Fruit fly (Drosophila melanogaster) whole organism, wandering third instar larva: ENCODE results near the gene Snm1.

Source experiments
- Abd-B ChIP-seq: fragments of >200 bp; optimal IDR thresholded peaks from 2 replicates; lab custom pipeline; 2017; ENCODE audit warnings: missing biosample characterization, missing genetic modification characterization
- CG32264 ChIP-seq: fragments of 200-800 bp; sonication (Bioruptor generic); optimal IDR thresholded peaks from 2 replicates; lab custom pipeline; 2016; ENCODE audit warnings: missing biosample characterization, missing genetic modification characterization
- CG9705 ChIP-seq: fragments of 200-800 bp; sonication (Bioruptor generic); optimal IDR thresholded peaks from 2 replicates; lab custom pipeline; 2018; ENCODE audit warnings: missing biosample characterization, mild to moderate bottlenecking, missing genetic modification characterization
- CrebA ChIP-seq: fragments of 200-800 bp; sonication (Bioruptor generic); optimal IDR thresholded peaks from 2 replicates; lab custom pipeline; 2016; ENCODE audit warnings: missing biosample characterization, mild to moderate bottlenecking, missing genetic modification characterization, borderline replicate concordance
- Dif ChIP-seq: fragments of 200-275, 200-300 bp; sonication (Bioruptor generic); optimal IDR thresholded peaks from 2 replicates; lab custom pipeline; 2018; ENCODE audit warnings: missing biosample characterization, missing genetic modification characterization; ENCODE audit not compliant: partially characterized antibody
- GATAd ChIP-seq: sonication (Bioruptor generic); optimal IDR thresholded peaks from 2 replicates; lab custom pipeline; 2016; ENCODE audit warnings: missing biosample characterization, missing genetic modification characterization
- HLH106 ChIP-seq: fragments of 200-800 bp; optimal IDR thresholded peaks from 3 replicates; lab custom pipeline; 2019; ENCODE audit warnings: missing biosample characterization, mild to moderate bottlenecking, missing genetic modification characterization, moderate library complexity
- Hnf4 ChIP-seq: fragments of 200-800 bp; sonication (Bioruptor generic); optimal IDR thresholded peaks from 2 replicates; lab custom pipeline; 2016; ENCODE audit warnings: missing biosample characterization, mild to moderate bottlenecking, missing genetic modification characterization
- Hr78 ChIP-seq: fragments of >200 bp; optimal IDR thresholded peaks from 2 replicates; lab custom pipeline; 2017; ENCODE audit warnings: missing biosample characterization, missing genetic modification characterization
- Hr83 ChIP-seq: fragments of 200-300 bp; sonication (Bioruptor generic); optimal IDR thresholded peaks from 2 replicates; lab custom pipeline; 2016; ENCODE audit warnings: missing biosample characterization, mild to moderate bottlenecking, missing genetic modification characterization, moderate library complexity; ENCODE audit not compliant: poor library complexity, severe bottlenecking
- Jra ChIP-seq: sonication (Bioruptor generic); optimal IDR thresholded peaks from 2 replicates; lab custom pipeline; 2016; ENCODE audit warnings: missing biosample characterization, missing genetic modification characterization
- Myc ChIP-seq: fragments of >200 bp; optimal IDR thresholded peaks from 2 replicates; lab custom pipeline; 2017
- OdsH ChIP-seq: fragments of 200-800 bp; sonication (Bioruptor generic); optimal IDR thresholded peaks from 2 replicates; lab custom pipeline; 2016; ENCODE audit warnings: missing biosample characterization, mild to moderate bottlenecking, missing genetic modification characterization
- Rel ChIP-seq, 2 experiments: fragments of 200-800 bp; sonication (Bioruptor generic) in 1 of 2; optimal IDR thresholded peaks; 2 replicates in 1 of 2; 3 replicates in 1 of 2; lab custom pipeline; 2016 to 2019; ENCODE audit warnings: mild to moderate bottlenecking in 2 of 2, missing biosample characterization in 2 of 2, missing genetic modification characterization in 2 of 2, moderate library complexity in 1 of 2
- Sp1 ChIP-seq: fragments of 200-800 bp; sonication (Bioruptor generic); optimal IDR thresholded peaks from 3 replicates; lab custom pipeline; 2019; ENCODE audit warnings: missing biosample characterization, mild to moderate bottlenecking, missing genetic modification characterization, moderate library complexity
- br ChIP-seq: fragments of 200-800 bp; sonication (Bioruptor generic); optimal IDR thresholded peaks from 2 replicates; lab custom pipeline; 2016; ENCODE audit warnings: missing biosample characterization, missing genetic modification characterization
- brk ChIP-seq: fragments of 200-800 bp; sonication (Bioruptor generic); optimal IDR thresholded peaks from 2 replicates; lab custom pipeline; 2016; ENCODE audit warnings: missing biosample characterization, mild to moderate bottlenecking, missing genetic modification characterization
- dl ChIP-seq, 2 experiments: fragments of 175-275, 200-275 bp in 1 of 2; fragments of 200-275 bp in 1 of 2; sonication (Bioruptor generic); optimal IDR thresholded peaks; lab custom pipeline; 2018; ENCODE audit warnings: mild to moderate bottlenecking in 2 of 2, missing biosample characterization in 2 of 2, missing genetic modification characterization in 2 of 2, moderate library complexity in 2 of 2; ENCODE audit not compliant: partially characterized antibody in 2 of 2, insufficient read depth in 1 of 2
- dsf ChIP-seq: sonication (Bioruptor generic); optimal IDR thresholded peaks from 2 replicates; lab custom pipeline; 2016; ENCODE audit warnings: missing biosample characterization, missing genetic modification characterization, borderline replicate concordance
- ey ChIP-seq: fragments of 200-800 bp; sonication (Bioruptor generic); optimal IDR thresholded peaks from 2 replicates; lab custom pipeline; 2016; ENCODE audit warnings: missing biosample characterization, missing genetic modification characterization
- foxo ChIP-seq, 2 experiments: fragments of 200-800 bp; sonication (Bioruptor generic); optimal IDR thresholded peaks; 2 replicates in 1 of 2; 3 replicates in 1 of 2; lab custom pipeline; 2016 to 2017; ENCODE audit warnings: missing biosample characterization in 2 of 2, missing genetic modification characterization in 2 of 2
- fru ChIP-seq: fragments of 200-800 bp; sonication (Bioruptor generic); optimal IDR thresholded peaks from 3 replicates; lab custom pipeline; 2016; ENCODE audit warnings: missing biosample characterization, mild to moderate bottlenecking, missing genetic modification characterization
- h ChIP-seq: fragments of 200-800 bp; sonication (Bioruptor generic); optimal IDR thresholded peaks from 3 replicates; lab custom pipeline; 2016; ENCODE audit warnings: missing biosample characterization, mild to moderate bottlenecking, missing genetic modification characterization
- lola ChIP-seq: fragments of >200 bp; optimal IDR thresholded peaks from 2 replicates; lab custom pipeline; 2017; ENCODE audit warnings: missing biosample characterization, missing genetic modification characterization
- pan ChIP-seq: fragments of >200 bp; optimal IDR thresholded peaks from 2 replicates; lab custom pipeline; 2017
- psq ChIP-seq: fragments of 200-800 bp; sonication (Bioruptor generic); optimal IDR thresholded peaks from 3 replicates; lab custom pipeline; 2017; ENCODE audit warnings: missing biosample characterization, mild to moderate bottlenecking, missing genetic modification characterization, moderate library complexity
- rgr ChIP-seq: fragments of 200-800 bp; sonication (Bioruptor generic); optimal IDR thresholded peaks from 3 replicates; lab custom pipeline; 2016; ENCODE audit warnings: missing biosample characterization, mild to moderate bottlenecking, missing genetic modification characterization
- sage ChIP-seq: fragments of 200-800 bp; sonication (Bioruptor generic); optimal IDR thresholded peaks from 2 replicates; lab custom pipeline; 2016; ENCODE audit warnings: missing biosample characterization, mild to moderate bottlenecking, missing genetic modification characterization
- sv ChIP-seq: fragments of 200-800 bp; sonication (Bioruptor generic); optimal IDR thresholded peaks from 3 replicates; lab custom pipeline; 2016; ENCODE audit warnings: missing biosample characterization, missing genetic modification characterization
- tai ChIP-seq: sonication (Bioruptor generic); optimal IDR thresholded peaks from 2 replicates; lab custom pipeline; 2016; ENCODE audit warnings: missing biosample characterization, missing genetic modification characterization
- usp ChIP-seq: fragments of >200 bp; optimal IDR thresholded peaks from 2 replicates; lab custom pipeline; 2017; ENCODE audit warnings: missing biosample characterization, missing genetic modification characterization
- woc ChIP-seq: sonication (Bioruptor generic); optimal IDR thresholded peaks from 2 replicates; lab custom pipeline; 2016; ENCODE audit warnings: missing biosample characterization, mild to moderate bottlenecking, missing genetic modification characterization

Snm1 gene

DNA sequence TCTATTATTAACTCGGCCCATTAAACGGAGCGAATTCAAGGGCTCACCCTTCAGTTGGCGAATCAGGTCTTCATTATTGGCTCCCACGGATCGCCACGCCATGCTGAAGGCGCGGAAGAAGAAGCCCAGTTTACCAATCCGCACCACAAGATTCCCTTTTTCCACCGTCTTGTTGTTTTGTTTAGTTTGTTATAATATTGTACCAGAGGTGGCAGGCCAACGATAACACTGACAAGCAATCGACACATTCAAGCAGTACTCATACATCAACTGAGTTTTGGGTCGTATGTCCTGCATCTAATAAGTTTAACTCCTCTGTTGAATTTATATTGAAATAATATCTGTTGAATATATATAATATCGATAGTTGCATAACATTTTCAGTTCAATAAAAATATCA, 802 bp upstream of the Snm1 start, which contains the start of gene Pcmt:
Pcmt (minus strand) TSS at position 235 of the 400 bp plus-strand sequence.
- no peak for TF ChIP-seq sv (GFP tag; lab: Kevin White, UChicago)
- TF ChIP-seq br (GFP tag; lab: Kevin White, UChicago), result no peak
- no peak for TF ChIP-seq Sp1
- no peak for TF ChIP-seq sage (GFP tag; lab: Kevin White, UChicago)
- TF ChIP-seq usp (GFP tag; lab: Kevin White, UChicago), result no peak
- TF ChIP-seq CG9705 (GFP tag; lab: Kevin White, UChicago), result no peak
- no peak for TF ChIP-seq CG32264 (GFP tag; lab: Kevin White, UChicago)
- no peak for TF ChIP-seq OdsH
- no peak for TF ChIP-seq rgr (GFP tag; lab: Kevin White, UChicago)
- TF ChIP-seq Rel (GFP tag; optimal IDR thresholded peaks at IDR 0.05; lab: Kevin White, UChicago), result no peak
- no peak for TF ChIP-seq Rel (tag; optimal IDR thresholded peaks at IDR 0.05; lab: Kevin White, UChicago)
- no peak for TF ChIP-seq Hr78 (GFP tag; lab: Kevin White, UChicago)
- no peak for TF ChIP-seq ey
- no peak for TF ChIP-seq pan (lab: Kevin White, UChicago)
- no peak for TF ChIP-seq Jra (GFP tag; lab: Kevin White, UChicago)
- no peak for TF ChIP-seq Hnf4 (GFP tag; lab: Kevin White, UChicago)
- TF ChIP-seq GATAd (GFP tag; lab: Kevin White, UChicago), result no peak
- TF ChIP-seq dl (GFP tag; optimal IDR thresholded peaks at IDR 0.05; lab: Kevin White, UChicago; ENCODE audit: insufficient read depth in 1 of 2, partially characterized antibody in 2 of 2), result no peak
- TF ChIP-seq brk (GFP tag; lab: Kevin White, UChicago), result no peak
- TF ChIP-seq HLH106, result no peak
- TF ChIP-seq h, result no peak

DNA sequence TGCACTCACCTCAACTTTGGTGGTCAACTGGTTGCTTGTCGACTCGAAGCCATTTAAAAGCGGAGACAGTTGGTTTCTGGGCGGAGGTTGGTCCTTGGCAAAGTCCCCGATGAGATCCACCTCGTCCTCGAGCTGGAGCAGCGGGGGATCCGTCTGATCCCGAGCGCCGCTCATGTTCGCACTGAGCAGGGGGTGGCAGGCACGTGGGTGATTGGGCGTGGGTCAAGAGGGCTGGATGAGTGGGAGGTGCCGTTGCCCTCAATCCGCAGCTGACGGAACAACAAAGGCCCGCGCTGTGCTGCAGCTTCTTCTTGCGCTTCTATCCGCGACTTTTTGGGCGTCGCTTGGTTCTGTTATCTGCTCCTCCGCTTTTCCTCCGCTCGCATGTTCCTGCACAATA, 8.1 kb downstream of the Snm1 start:
- TF ChIP-seq Hnf4 (GFP tag; lab: Kevin White, UChicago) (no peak), ey (no peak), brk (GFP tag; lab: Kevin White, UChicago) (no peak), dsf (GFP tag; lab: Kevin White, UChicago) (no peak), CG32264 (GFP tag; lab: Kevin White, UChicago) (no peak), CrebA (GFP tag; lab: Kevin White, UChicago) (no peak), dl (GFP tag; optimal IDR thresholded peaks at IDR 0.05; lab: Kevin White, UChicago; ENCODE audit: insufficient read depth in 1 of 2, partially characterized antibody in 2 of 2) (no peak), Myc (lab: Kevin White, UChicago) (no peak)

DNA sequence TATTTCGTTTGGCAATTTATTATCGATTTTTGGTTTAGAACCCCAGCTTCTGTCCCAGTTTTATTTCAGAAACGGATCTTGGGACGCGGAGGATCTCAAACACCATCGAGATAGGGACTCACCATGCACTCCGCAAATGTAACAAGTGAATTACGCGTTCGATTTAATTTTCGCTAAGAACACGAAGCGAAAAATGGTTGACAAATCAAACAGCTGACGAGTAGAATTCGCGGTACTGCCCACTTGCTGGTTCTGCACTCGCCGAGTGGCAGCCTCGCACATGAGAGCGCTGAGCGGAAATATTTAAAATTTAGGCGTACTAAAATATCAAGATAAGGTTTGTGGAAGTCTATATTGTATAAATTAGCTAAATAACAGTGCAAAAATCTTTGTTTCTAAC, 8.5 kb downstream of the Snm1 start, which contains the start of gene Pi4KIIalpha:
Pi4KIIalpha (minus strand) TSS at position 233 of the 400 bp plus-strand sequence.
- TF ChIP-seq tai (no peak), Dif (GFP tag; lab: Kevin White, UChicago) (no peak), CG9705 (GFP tag; lab: Kevin White, UChicago) (no peak), Rel (GFP tag; optimal IDR thresholded peaks at IDR 0.05; lab: Kevin White, UChicago) (no peak), Rel (tag; optimal IDR thresholded peaks at IDR 0.05; lab: Kevin White, UChicago) (peak; percentile 41), lola (GFP tag; lab: Kevin White, UChicago) (no peak), Hnf4 (GFP tag; lab: Kevin White, UChicago) (no peak), pan (lab: Kevin White, UChicago) (no peak)

DNA sequence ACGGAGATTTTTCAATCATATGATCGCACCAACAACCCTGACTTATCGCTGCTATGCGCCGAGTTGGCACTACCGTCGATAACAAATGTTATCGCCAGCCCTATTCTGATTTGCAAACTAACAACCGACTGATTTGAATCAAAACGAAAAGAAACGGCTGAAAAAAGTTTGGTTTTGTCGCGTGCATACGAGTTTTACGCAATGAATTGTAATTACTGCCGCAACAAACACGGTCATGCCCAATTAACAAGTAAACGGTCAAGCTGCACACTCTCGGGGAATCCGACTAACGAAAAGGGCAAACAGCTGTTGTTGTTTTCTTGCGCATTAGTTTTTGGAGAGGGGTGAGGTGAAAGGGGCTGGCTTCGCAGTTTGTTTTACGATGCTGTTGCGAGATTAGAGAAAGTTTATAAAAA, 9.9 kb downstream of the Snm1 start, which contains the start of the genes CG14671 and CG12746:
CG14671 (minus strand) TSS at position 41 of the 416 bp plus-strand sequence.
CG12746 (plus strand) TSS at position 91 of the 416 bp plus-strand sequence.
- TF ChIP-seq lola (GFP tag; lab: Kevin White, UChicago), result no peak
- TF ChIP-seq woc, result no peak
- no peak for TF ChIP-seq Sp1
- no peak for TF ChIP-seq h
- no peak for TF ChIP-seq Hnf4 (GFP tag; lab: Kevin White, UChicago)
- TF ChIP-seq Rel (GFP tag; optimal IDR thresholded peaks at IDR 0.05; lab: Kevin White, UChicago), result no peak
- peak; percentile 88 for TF ChIP-seq Rel (tag; optimal IDR thresholded peaks at IDR 0.05; lab: Kevin White, UChicago)
- no peak for TF ChIP-seq CG32264 (GFP tag; lab: Kevin White, UChicago)
- TF ChIP-seq Abd-B (GFP tag; lab: Kevin White, UChicago), result no peak

DNA sequence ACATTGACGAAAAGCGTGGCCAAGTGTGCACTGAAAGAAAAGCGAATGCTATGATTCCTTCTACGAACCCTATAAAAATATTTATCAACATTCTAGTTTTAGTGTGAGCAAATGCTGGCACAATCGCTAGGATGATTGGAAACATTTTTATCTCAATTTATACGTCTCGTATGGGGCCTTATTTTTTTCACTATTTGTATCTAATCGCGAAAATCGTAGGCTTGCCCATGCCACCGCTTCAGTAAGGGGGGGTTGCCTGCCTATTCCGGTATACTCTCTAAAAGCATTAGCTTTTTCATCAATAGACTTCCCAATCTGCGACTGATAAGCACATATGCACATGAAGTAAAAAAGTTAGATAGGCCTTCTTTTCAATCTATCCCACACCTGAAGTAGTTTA, 10.7 kb downstream of the Snm1 start:
- no peak for TF ChIP-seq fru
- peak; percentile 68 to 84 for TF ChIP-seq foxo (GFP tag; optimal IDR thresholded peaks at IDR 0.05; lab: Kevin White, UChicago)
- TF ChIP-seq br (GFP tag; lab: Kevin White, UChicago), result peak; percentile 88
- TF ChIP-seq CG9705 (GFP tag; lab: Kevin White, UChicago), result no peak
- peak; percentile 43 for TF ChIP-seq CG32264 (GFP tag; lab: Kevin White, UChicago)
- peak; percentile 74 for TF ChIP-seq Sp1
- TF ChIP-seq HLH106, result peak; percentile 72
- TF ChIP-seq lola (GFP tag; lab: Kevin White, UChicago), result no peak
- peak; percentile 64 for TF ChIP-seq psq
- peak; percentile 26 for TF ChIP-seq Rel (GFP tag; optimal IDR thresholded peaks at IDR 0.05; lab: Kevin White, UChicago)
- TF ChIP-seq Rel (tag; optimal IDR thresholded peaks at IDR 0.05; lab: Kevin White, UChicago), result no peak
- peak; percentile 83 for TF ChIP-seq ey
- peak; percentile 70 for TF ChIP-seq sv (GFP tag; lab: Kevin White, UChicago)
- peak; percentile 80 for TF ChIP-seq OdsH
- TF ChIP-seq rgr (GFP tag; lab: Kevin White, UChicago), result peak; percentile 86
- TF ChIP-seq h, result peak; percentile 93
- TF ChIP-seq Hr83, result no peak
- peak; percentile 61 for TF ChIP-seq Jra (GFP tag; lab: Kevin White, UChicago)
- TF ChIP-seq Hnf4 (GFP tag; lab: Kevin White, UChicago), result peak; percentile 78
